Worm (Caenorhabditis elegans): ENCODE data around the gene T28C12.6.

ce11 chrV:6342502-6342901 is 6.6 kb upstream of the T28C12.6 start:
- no peak for TF ChIP-seq snpc-4 (tag; optimal IDR thresholded peaks at IDR 0.05)
- no peak for TF ChIP-seq zag-1 (tag; optimal IDR thresholded peaks at IDR 0.05)
- TF ChIP-seq nhr-76 (tag; optimal IDR thresholded peaks at IDR 0.05) = no peak
- TF ChIP-seq irx-1 (tag; optimal IDR thresholded peaks at IDR 0.05) = no peak
- TF ChIP-seq ztf-11 (tag; optimal IDR thresholded peaks at IDR 0.05) = no peak
- peak; percentile 15 for TF ChIP-seq unc-130 (tag; optimal IDR thresholded peaks at IDR 0.05)
- no peak for TF ChIP-seq nhr-12 (tag; optimal IDR thresholded peaks at IDR 0.05)
- TF ChIP-seq ama-1 (optimal IDR thresholded peaks at IDR 0.05) = no peak
- TF ChIP-seq lin-39 (tag; optimal IDR thresholded peaks at IDR 0.05) = no peak

Data from whole organism, L1 larva.